Fruit fly (Drosophila melanogaster) whole organism, embryonic: ENCODE results near the gene CG31627.

Experiments
- ATbp ChIP-seq: fragments of 200-800 bp; sonication (Bioruptor generic); optimal IDR thresholded peaks from 2 replicates; lab custom pipeline; 2017; ENCODE audit warnings: missing biosample characterization, mild to moderate bottlenecking, missing genetic modification characterization, missing genetic modification reagents
- Abd-B ChIP-seq: fragments of 200-800 bp; sonication (Bioruptor generic); optimal IDR thresholded peaks from 2 replicates; lab custom pipeline; 2018; ENCODE audit warnings: missing biosample characterization, mild to moderate bottlenecking, missing genetic modification characterization, moderate library complexity
- Asciz ChIP-seq: fragments of 200-800 bp; sonication (Bioruptor generic); optimal IDR thresholded peaks from 2 replicates; lab custom pipeline; 2017; ENCODE audit warnings: missing biosample characterization, mild to moderate bottlenecking, missing genetic modification characterization, missing genetic modification reagents
- B-H1 ChIP-seq: fragments of 200-800 bp; sonication (Bioruptor generic); IDR thresholded peaks from 3 replicates; pipeline ENCODE4 v1.3.6; 2022; ENCODE audit warnings: missing biosample characterization, missing genetic modification characterization
- Bdp1 ChIP-seq: fragments of 200-800 bp; sonication (Bioruptor generic); optimal IDR thresholded peaks from 3 replicates; lab custom pipeline; 2016; ENCODE audit warnings: missing biosample characterization, missing genetic modification characterization
- Bteb2 ChIP-seq: fragments of 200-800 bp; sonication (Bioruptor generic); optimal IDR thresholded peaks from 2 replicates; lab custom pipeline; 2016; ENCODE audit warnings: missing biosample characterization, missing genetic modification characterization
- CG10209 ChIP-seq: fragments of 200-800 bp; sonication (Bioruptor generic); optimal IDR thresholded peaks from 3 replicates; lab custom pipeline; 2017; ENCODE audit warnings: missing biosample characterization, mild to moderate bottlenecking, missing genetic modification characterization, missing genetic modification reagents
- CG12219 ChIP-seq: fragments of 200-800 bp; sonication (Bioruptor generic); optimal IDR thresholded peaks from 3 replicates; lab custom pipeline; 2018; ENCODE audit warnings: missing biosample characterization, mild to moderate bottlenecking, missing genetic modification characterization
- CG1233 ChIP-seq: fragments of 200-800 bp; sonication (Bioruptor generic); optimal IDR thresholded peaks from 4 replicates; lab custom pipeline; 2018; ENCODE audit warnings: missing biosample characterization, mild to moderate bottlenecking, missing genetic modification characterization
- CG12942 ChIP-seq: fragments of 200-800 bp; sonication (Bioruptor generic); optimal IDR thresholded peaks from 3 replicates; lab custom pipeline; 2016; ENCODE audit warnings: missing biosample characterization, missing genetic modification characterization
- CG13624 ChIP-seq: fragments of 200-800 bp; sonication (Bioruptor generic); optimal IDR thresholded peaks from 2 replicates; lab custom pipeline; 2016; ENCODE audit warnings: missing biosample characterization, missing genetic modification characterization
- CG1792 ChIP-seq: fragments of 200-800 bp; sonication (Bioruptor generic); optimal IDR thresholded peaks from 2 replicates; lab custom pipeline; 2016; ENCODE audit warnings: missing biosample characterization, missing genetic modification characterization
- CG30020 ChIP-seq: fragments of 200-800 bp; optimal IDR thresholded peaks from 2 replicates; lab custom pipeline; 2019; ENCODE audit warnings: missing biosample characterization, mild to moderate bottlenecking, missing genetic modification characterization, moderate library complexity
- CG31388 ChIP-seq: fragments of 200-800 bp; sonication (Bioruptor generic); optimal IDR thresholded peaks from 2 replicates; lab custom pipeline; 2016; ENCODE audit warnings: missing biosample characterization, missing genetic modification characterization
- CG3163 ChIP-seq: fragments of 200-800 bp; sonication (Bioruptor generic); optimal IDR thresholded peaks from 3 replicates; lab custom pipeline; 2016; ENCODE audit warnings: missing biosample characterization, missing genetic modification characterization
- CG3726 ChIP-seq: fragments of 200-800 bp; sonication (Bioruptor generic); IDR thresholded peaks from 3 replicates; pipeline ENCODE4, ENCODE4 v1.3.6; 2022; ENCODE audit warnings: missing biosample characterization, missing genetic modification characterization
- CG3995 ChIP-seq: fragments of 200-800 bp; sonication (Bioruptor generic); optimal IDR thresholded peaks from 3 replicates; lab custom pipeline; 2016; ENCODE audit warnings: missing biosample characterization, missing genetic modification characterization
- CG7839 ChIP-seq: fragments of 200-800 bp; sonication (Bioruptor generic); optimal IDR thresholded peaks from 3 replicates; lab custom pipeline; 2018; ENCODE audit warnings: missing biosample characterization, mild to moderate bottlenecking, missing genetic modification characterization, moderate library complexity
- CG7963 ChIP-seq: fragments of 200-800 bp; sonication (Bioruptor generic); IDR thresholded peaks from 3 replicates; pipeline ENCODE4 v1.3.6; 2022; ENCODE audit warnings: missing biosample characterization, missing genetic modification characterization; ENCODE audit not compliant: partially characterized antibody
- CG9817 ChIP-seq: fragments of 200-800 bp; sonication (Bioruptor generic); optimal IDR thresholded peaks from 2 replicates; lab custom pipeline; 2018; ENCODE audit warnings: missing biosample characterization, mild to moderate bottlenecking, missing genetic modification characterization, moderate library complexity
- CHES-1-like ChIP-seq: fragments of 200-800 bp; sonication (Bioruptor generic); optimal IDR thresholded peaks from 2 replicates; lab custom pipeline; 2016; ENCODE audit warnings: missing biosample characterization, missing genetic modification characterization
- Chrac-16 ChIP-seq: fragments of 200-800 bp; sonication (Bioruptor generic); optimal IDR thresholded peaks from 3 replicates; lab custom pipeline; 2016; ENCODE audit warnings: missing biosample characterization, missing genetic modification characterization
- D19A ChIP-seq: fragments of 200-800 bp; optimal IDR thresholded peaks from 3 replicates; lab custom pipeline; 2019; ENCODE audit warnings: missing biosample characterization, mild to moderate bottlenecking, missing genetic modification characterization, moderate library complexity
- Dref ChIP-seq: fragments of 200-800 bp; sonication (Bioruptor generic); IDR thresholded peaks from 2 replicates; pipeline ENCODE4 v1.3.6; 2022; ENCODE audit warnings: missing biosample characterization, missing genetic modification characterization
- Rfx ChIP-seq: fragments of 200-800 bp; sonication (Bioruptor generic); IDR thresholded peaks from 2 replicates; pipeline ENCODE4 v1.3.6; 2022; ENCODE audit warnings: missing biosample characterization, missing genetic modification characterization
- Scr ChIP-seq: fragments of 200-800 bp; sonication (Bioruptor generic); IDR thresholded peaks from 2 replicates; pipeline ENCODE4 v1.3.6; 2022; ENCODE audit warnings: missing biosample characterization, missing genetic modification characterization; ENCODE audit not compliant: partially characterized antibody
- Sry-β ChIP-seq: fragments of 200-800 bp; sonication (Bioruptor generic); optimal IDR thresholded peaks from 2 replicates; lab custom pipeline; 2018; ENCODE audit warnings: missing biosample characterization, mild to moderate bottlenecking, missing genetic modification characterization, moderate library complexity
- Trl ChIP-seq, 3 experiments: fragments of >200 bp in 2 of 3; fragments of 200-800 bp in 1 of 3; sonication (Bioruptor generic) in 1 of 3; optimal IDR thresholded peaks; 2 replicates in 1 of 3; 3 replicates in 2 of 3; lab custom pipeline; 2016 to 2017; ENCODE audit warnings: missing biosample characterization in 1 of 3, missing genetic modification characterization in 1 of 3
- ap ChIP-seq: fragments of 200-800 bp; sonication (Bioruptor generic); IDR thresholded peaks from 2 replicates; pipeline ENCODE4 v1.3.6; 2022; ENCODE audit warnings: missing biosample characterization, missing genetic modification characterization
- ase ChIP-seq: fragments of 200-800 bp; sonication (Bioruptor generic); IDR thresholded peaks from 3 replicates; pipeline ENCODE4 v1.3.6; 2022; ENCODE audit warnings: missing biosample characterization, missing genetic modification characterization
- bigmax ChIP-seq: fragments of 200-800 bp; sonication (Bioruptor generic); optimal IDR thresholded peaks from 2 replicates; lab custom pipeline; 2018; ENCODE audit warnings: missing biosample characterization, mild to moderate bottlenecking, missing genetic modification characterization
- chif ChIP-seq, 2 experiments: fragments of 200-800 bp; sonication (Bioruptor generic); optimal IDR thresholded peaks; 3 replicates each; lab custom pipeline; 2016; ENCODE audit warnings: missing biosample characterization in 2 of 2, missing genetic modification characterization in 2 of 2
- chn ChIP-seq: fragments of 200-800 bp; sonication (Bioruptor generic); optimal IDR thresholded peaks from 2 replicates; lab custom pipeline; 2016; ENCODE audit warnings: missing biosample characterization, missing genetic modification characterization
- corto ChIP-seq: fragments of 200-800 bp; sonication (Bioruptor generic); optimal IDR thresholded peaks from 2 replicates; lab custom pipeline; 2016; ENCODE audit warnings: missing biosample characterization, mild to moderate bottlenecking, missing genetic modification characterization, moderate library complexity
- cwo ChIP-seq: fragments of 200-800 bp; sonication (Bioruptor generic); optimal IDR thresholded peaks from 3 replicates; lab custom pipeline; 2017; ENCODE audit warnings: missing biosample characterization, missing genetic modification characterization, mild to moderate bottlenecking, moderate library complexity, missing genetic modification reagents
- dm ChIP-seq: fragments of 200-800 bp; sonication (Bioruptor generic); optimal IDR thresholded peaks from 3 replicates; lab custom pipeline; 2016; ENCODE audit warnings: missing biosample characterization, missing genetic modification characterization
- ftz-f1 ChIP-seq: fragments of 200-800 bp; sonication (Bioruptor generic); optimal IDR thresholded peaks from 2 replicates; lab custom pipeline; 2016; ENCODE audit warnings: missing biosample characterization, missing genetic modification characterization
- gsb-n ChIP-seq: fragments of 200-800 bp; sonication (Bioruptor generic); optimal IDR thresholded peaks from 3 replicates; lab custom pipeline; 2018; ENCODE audit warnings: missing biosample characterization, mild to moderate bottlenecking, missing genetic modification characterization
- ken ChIP-seq: fragments of 200-800 bp; sonication (Bioruptor generic); IDR thresholded peaks from 3 replicates; pipeline ENCODE4 v1.3.6; 2022; ENCODE audit warnings: missing biosample characterization, missing genetic modification characterization
- lbe ChIP-seq: fragments of 200-800 bp; sonication (Bioruptor generic); optimal IDR thresholded peaks from 2 replicates; lab custom pipeline; 2016; ENCODE audit warnings: missing biosample characterization, mild to moderate bottlenecking, missing genetic modification characterization
- onecut ChIP-seq: fragments of 200-800 bp; sonication (Bioruptor generic); IDR thresholded peaks from 2 replicates; pipeline ENCODE4 v1.3.6; 2022; ENCODE audit warnings: missing biosample characterization, missing genetic modification characterization
- peb ChIP-seq: fragments of 200-800 bp; sonication (Bioruptor generic); IDR thresholded peaks from 2 replicates; pipeline ENCODE4 v1.3.6; 2022; ENCODE audit warnings: missing biosample characterization, missing genetic modification characterization
- psq ChIP-seq: fragments of 200-800 bp; sonication (Bioruptor generic); optimal IDR thresholded peaks from 2 replicates; lab custom pipeline; 2017; ENCODE audit warnings: missing biosample characterization, missing genetic modification characterization
- ranshi ChIP-seq: fragments of 200-800 bp; sonication (Bioruptor generic); IDR thresholded peaks from 2 replicates; pipeline ENCODE4 v1.3.6; 2022; ENCODE audit warnings: missing biosample characterization, missing genetic modification characterization
- row ChIP-seq: fragments of 200-800 bp; sonication (Bioruptor generic); IDR thresholded peaks from 3 replicates; pipeline ENCODE4 v1.3.6; 2022; ENCODE audit warnings: missing biosample characterization, missing genetic modification characterization
- stc ChIP-seq: fragments of 200-800 bp; sonication (Bioruptor generic); IDR thresholded peaks from 2 replicates; pipeline ENCODE4 v1.3.6; 2022; ENCODE audit warnings: missing biosample characterization, missing genetic modification characterization
- trem ChIP-seq: fragments of 200-800 bp; optimal IDR thresholded peaks from 3 replicates; lab custom pipeline; 2019; ENCODE audit warnings: missing biosample characterization, mild to moderate bottlenecking, missing genetic modification characterization, moderate library complexity
- vnd ChIP-seq: fragments of 200-800 bp; sonication (Bioruptor generic); IDR thresholded peaks from 3 replicates; pipeline ENCODE4 v1.3.6; 2022; ENCODE audit warnings: missing biosample characterization, missing genetic modification characterization; ENCODE audit not compliant: partially characterized antibody
- wor ChIP-seq: fragments of 200-800 bp; sonication (Bioruptor generic); IDR thresholded peaks from 2 replicates; pipeline ENCODE4 v1.3.6; 2022; ENCODE audit warnings: missing biosample characterization, missing genetic modification characterization

The CG31627 gene

dm6 chr2L:21156156-21157040, 16.6 kb upstream of the CG31627 start, which contains the start of the genes Mpp6 and E2f2 (continued):
- TF ChIP-seq ftz-f1 (GFP tag; lab: Kevin White, UChicago) (no peak), CG3995 (GFP tag; lab: Kevin White, UChicago) (no peak), CG1792 (GFP tag; lab: Kevin White, UChicago) (no peak), CG12942 (GFP tag; lab: Kevin White, UChicago) (peak; percentile 6), dm (GFP tag; lab: Kevin White, UChicago) (peak; percentile 75), CG7839 (peak; percentile 7), CG13624 (peak; percentile 64), Asciz (GFP tag; lab: Kevin White, UChicago) (no peak), Sry-β (GFP tag; lab: Kevin White, UChicago) (peak; percentile 44), Chrac-16 (GFP tag; lab: Kevin White, UChicago) (no peak), Scr (GFP tag; lab: Robert Waterston, UW) (peak; percentile 82), chn (no peak), Abd-B (GFP tag; lab: Kevin White, UChicago) (no peak), Bdp1 (GFP tag; lab: Kevin White, UChicago) (no peak), CG10209 (GFP tag; lab: Kevin White, UChicago) (peak; percentile 23), CG31388 (no peak), CG12219 (GFP tag; lab: Kevin White, UChicago) (no peak), Trl (optimal IDR thresholded peaks at IDR 0.05; lab: Kevin White, UChicago) (no peak), Trl (GFP tag; optimal IDR thresholded peaks at IDR 0.05; lab: Kevin White, UChicago) (no peak), wor (GFP tag; lab: Robert Waterston, UW) (no peak), psq (GFP tag; lab: Kevin White, UChicago) (peak; percentile 95), Bteb2 (GFP tag; lab: Kevin White, UChicago) (peak; percentile 16), onecut (GFP tag; lab: Robert Waterston, UW) (peak; percentile 50), ken (peak; percentile 75), gsb-n (tag; lab: Kevin White, UChicago) (no peak), corto (GFP tag; lab: Kevin White, UChicago) (no peak), row (peak; percentile 53), ase (no peak), CG3726 (GFP tag; lab: Robert Waterston, UW) (no peak), CG9817 (tag; lab: Kevin White, UChicago) (peak; percentile 21), CG7963 (GFP tag; lab: Robert Waterston, UW) (peak; percentile 88), cwo (GFP tag; lab: Kevin White, UChicago) (no peak), ap (GFP tag; lab: Robert Waterston, UW) (no peak), bigmax (GFP tag; lab: Kevin White, UChicago) (no peak), ranshi (GFP tag; lab: Robert Waterston, UW) (no peak), Dref (peak; percentile 87), CG30020 (tag; lab: Kevin White, UChicago) (peak; percentile 29), chif (GFP tag; optimal IDR thresholded peaks at IDR 0.05; lab: Kevin White, UChicago) (no peak), stc (GFP tag; lab: Robert Waterston, UW) (no peak), lbe (GFP tag; lab: Kevin White, UChicago) (peak; percentile 35), trem (peak; percentile 33), Rfx (GFP tag; lab: Robert Waterston, UW) (peak; percentile 86), CHES-1-like (GFP tag; lab: Kevin White, UChicago) (peak; percentile 6), CG3163 (no peak), vnd (GFP tag; lab: Robert Waterston, UW) (peak; percentile 79), D19A (tag; lab: Kevin White, UChicago) (no peak), CG1233 (GFP tag; lab: Kevin White, UChicago) (no peak), peb (no peak), ATbp (GFP tag; lab: Kevin White, UChicago) (no peak), B-H1 (GFP tag; lab: Robert Waterston, UW) (no peak)
